Worm (Caenorhabditis elegans) whole organism, late embryonic: Measurements from ENCODE around the gene acd-4.
A peak's percentile ranks its signal among the peaks of the same experiment; 100 is the strongest.

Experiments used
- C38D4.7 ChIP-seq: fragments of 200-800 bp; sonication (Bioruptor generic); optimal IDR thresholded peaks from 2 replicates; lab custom pipeline; 2018; ENCODE audit warnings: mild to moderate bottlenecking, missing genetic modification characterization, moderate library complexity, missing compliant biosample characterization
- F13H6.1 ChIP-seq: sonication (generic microtip); optimal IDR thresholded peaks from 2 replicates; lab custom pipeline; 2016; ENCODE audit warnings: missing genetic modification characterization, missing compliant biosample characterization
- K09A11.1 ChIP-seq: sonication (generic microtip); optimal IDR thresholded peaks from 2 replicates; lab custom pipeline; 2017; ENCODE audit warnings: antibody characterized with exemption, mild to moderate bottlenecking, missing genetic modification characterization, missing compliant biosample characterization; ENCODE audit not compliant: insufficient read depth
- T23F11.4 ChIP-seq: fragments of 200-800 bp; sonication (Bioruptor generic); optimal IDR thresholded peaks from 2 replicates; lab custom pipeline; 2018; ENCODE audit warnings: mild to moderate bottlenecking, missing genetic modification characterization, missing compliant biosample characterization
- ceh-14 ChIP-seq: sonication (generic microtip); optimal IDR thresholded peaks from 2 replicates; lab custom pipeline; 2016; ENCODE audit warnings: missing genotype, missing genetic modification characterization, missing compliant biosample characterization
- ceh-18 ChIP-seq: sonication (generic microtip); optimal IDR thresholded peaks from 2 replicates; lab custom pipeline; 2016; ENCODE audit warnings: missing genetic modification characterization, missing compliant biosample characterization
- ceh-2 ChIP-seq: sonication (generic microtip); optimal IDR thresholded peaks from 2 replicates; lab custom pipeline; 2016; ENCODE audit warnings: missing genotype, missing genetic modification characterization, missing compliant biosample characterization
- ceh-30 ChIP-seq: fragments of 150-350 bp; optimal IDR thresholded peaks from 2 replicates; lab custom pipeline; 2014; ENCODE audit warnings: missing biosample characterization, missing genetic modification characterization
- ceh-48 ChIP-seq: sonication (generic microtip); optimal IDR thresholded peaks from 2 replicates; lab custom pipeline; 2016; ENCODE audit warnings: missing genetic modification characterization, inconsistent platforms, missing compliant biosample characterization
- ceh-6 ChIP-seq: fragments of 200-800 bp; sonication (Bioruptor generic); optimal IDR thresholded peaks from 2 replicates; lab custom pipeline; 2018; ENCODE audit warnings: mild to moderate bottlenecking, missing genetic modification characterization, missing compliant biosample characterization
- ceh-9 ChIP-seq: sonication (generic microtip); optimal IDR thresholded peaks from 2 replicates; lab custom pipeline; 2016; ENCODE audit warnings: mild to moderate bottlenecking, missing genetic modification characterization, inconsistent platforms, missing compliant biosample characterization
- dve-1 ChIP-seq: sonication (generic microtip); optimal IDR thresholded peaks from 2 replicates; lab custom pipeline; 2017; ENCODE audit warnings: antibody characterized with exemption, mild to moderate bottlenecking, missing genetic modification characterization, missing compliant biosample characterization
- elt-4 ChIP-seq: sonication (generic microtip); optimal IDR thresholded peaks from 2 replicates; lab custom pipeline; 2016; ENCODE audit warnings: missing genetic modification characterization, missing compliant biosample characterization
- gmeb-2 ChIP-seq: sonication (generic microtip); optimal IDR thresholded peaks from 2 replicates; lab custom pipeline; 2016; ENCODE audit warnings: missing genetic modification characterization, inconsistent platforms, missing compliant biosample characterization
- hlh-13 ChIP-seq: fragments of 200-800 bp; sonication (Bioruptor generic); optimal IDR thresholded peaks from 2 replicates; lab custom pipeline; 2018; ENCODE audit warnings: mild to moderate bottlenecking, missing genetic modification characterization, missing compliant biosample characterization
- hlh-15 ChIP-seq: sonication (generic microtip); optimal IDR thresholded peaks from 2 replicates; lab custom pipeline; 2016; ENCODE audit warnings: missing genetic modification characterization, missing compliant biosample characterization
- hlh-6 ChIP-seq: sonication (generic microtip); optimal IDR thresholded peaks from 2 replicates; lab custom pipeline; 2016; ENCODE audit warnings: missing genotype, missing genetic modification characterization, missing compliant biosample characterization
- hlh-8 ChIP-seq: sonication (generic microtip); optimal IDR thresholded peaks from 2 replicates; lab custom pipeline; 2016; ENCODE audit warnings: missing genotype, missing genetic modification characterization, missing compliant biosample characterization
- lin-11 ChIP-seq: fragments of 200-800 bp; sonication (Bioruptor generic); optimal IDR thresholded peaks from 2 replicates; lab custom pipeline; 2018; ENCODE audit warnings: mild to moderate bottlenecking, missing genetic modification characterization, missing compliant biosample characterization
- madf-2 ChIP-seq: sonication (generic microtip); optimal IDR thresholded peaks from 2 replicates; lab custom pipeline; 2017; ENCODE audit warnings: missing genetic modification characterization, missing compliant biosample characterization
- mec-3 ChIP-seq: sonication (generic microtip); optimal IDR thresholded peaks from 2 replicates; lab custom pipeline; 2016; ENCODE audit warnings: borderline replicate concordance, missing genetic modification characterization, missing compliant biosample characterization
- nhr-11 ChIP-seq: fragments of 150-350 bp; optimal IDR thresholded peaks from 2 replicates; lab custom pipeline; 2014; ENCODE audit warnings: missing biosample characterization, missing genetic modification characterization
- nhr-232 ChIP-seq: sonication (generic microtip); optimal IDR thresholded peaks from 2 replicates; lab custom pipeline; 2016; ENCODE audit warnings: missing genetic modification characterization, missing compliant biosample characterization
- npax-4 ChIP-seq: sonication (generic microtip); optimal IDR thresholded peaks from 2 replicates; lab custom pipeline; 2016; ENCODE audit warnings: missing genetic modification characterization, missing compliant biosample characterization
- ref-2 ChIP-seq: sonication (generic microtip); optimal IDR thresholded peaks from 2 replicates; lab custom pipeline; 2016; ENCODE audit warnings: missing genetic modification characterization, missing compliant biosample characterization
- sdc-2 ChIP-seq: sonication (generic microtip); optimal IDR thresholded peaks from 2 replicates; lab custom pipeline; 2016; ENCODE audit warnings: missing genotype, missing genetic modification characterization, missing compliant biosample characterization
- syd-9 ChIP-seq: sonication (generic microtip); optimal IDR thresholded peaks from 2 replicates; lab custom pipeline; 2016; ENCODE audit warnings: mild to moderate bottlenecking, missing genetic modification characterization, moderate library complexity, missing compliant biosample characterization
- tbx-2 ChIP-seq: sonication (generic microtip); optimal IDR thresholded peaks from 2 replicates; lab custom pipeline; 2016; ENCODE audit warnings: missing genetic modification characterization, missing compliant biosample characterization
- tbx-7 ChIP-seq: sonication (generic microtip); optimal IDR thresholded peaks from 2 replicates; lab custom pipeline; 2016; ENCODE audit warnings: missing genotype, missing genetic modification characterization, missing compliant biosample characterization
- unc-3 ChIP-seq, 2 experiments: fragments of 200-800 bp in 1 of 2; sonication (Bioruptor generic) in 1 of 2; sonication (generic microtip) in 1 of 2; conservative IDR thresholded peaks in 1 of 2; optimal IDR thresholded peaks in 1 of 2; 2 replicates each; pipeline versions ENCODE4 v1.3.6 to Lab custom; 2016 to 2022; ENCODE audit warnings: missing compliant biosample characterization in 2 of 2, missing genetic modification characterization in 2 of 2, missing genetic modification reagents in 1 of 2
- unc-42 ChIP-seq: sonication (generic microtip); optimal IDR thresholded peaks from 2 replicates; lab custom pipeline; 2016; ENCODE audit warnings: missing genotype, missing genetic modification characterization, missing compliant biosample characterization
- zip-5 ChIP-seq: sonication (generic microtip); optimal IDR thresholded peaks from 2 replicates; lab custom pipeline; 2016; ENCODE audit warnings: missing genetic modification characterization, missing compliant biosample characterization

The acd-4 gene

DNA sequence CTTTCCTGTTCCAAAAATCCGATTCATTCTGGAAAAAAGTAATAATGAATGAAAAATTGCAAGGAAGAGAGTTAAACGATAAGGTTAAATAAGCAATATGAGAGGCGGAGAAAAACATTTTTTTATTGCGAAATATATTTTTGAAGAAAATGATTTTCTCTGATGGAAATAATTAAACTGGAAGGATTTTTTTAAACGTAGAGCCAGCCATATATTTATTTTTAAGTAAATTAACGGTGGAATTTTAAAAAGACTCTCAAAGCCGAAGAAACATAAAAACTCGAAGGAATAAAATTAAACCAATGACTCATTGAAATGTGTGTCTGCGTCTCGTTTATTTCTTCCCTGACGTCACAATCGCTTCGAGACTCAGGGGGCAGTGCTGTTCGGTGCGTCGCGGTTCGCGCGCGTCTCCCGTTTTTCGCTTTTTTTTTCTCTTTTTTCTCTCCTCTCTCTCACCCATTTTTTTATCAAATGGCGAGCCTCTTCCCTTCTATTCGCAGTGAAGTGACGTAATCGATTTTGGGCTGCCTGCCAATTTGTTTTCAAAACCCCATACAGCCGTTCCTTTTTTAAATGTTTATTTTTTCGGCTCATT is 31.8 kb upstream of the acd-4 start, which contains the start of gene vps-60 (continued):
- TF ChIP-seq unc-3 (GFP tag; conservative IDR thresholded peaks at IDR 0.05; lab: Robert Waterston, UW) (no peak), unc-3 (tag; optimal IDR thresholded peaks at IDR 0.05; lab: Kevin White, UChicago) (peak; percentile 4), ceh-14 (peak; percentile 82), F13H6.1 (tag; lab: Kevin White, UChicago) (no peak), C38D4.7 (GFP tag; lab: Kevin White, UChicago) (no peak), sdc-2 (tag; lab: Kevin White, UChicago) (peak; percentile 32), hlh-6 (tag; lab: Kevin White, UChicago) (no peak), mec-3 (tag; lab: Kevin White, UChicago) (no peak), ceh-2 (peak; percentile 13), gmeb-2 (tag; lab: Kevin White, UChicago) (no peak), dve-1 (tag; lab: Kevin White, UChicago) (peak; percentile 48), syd-9 (tag; lab: Kevin White, UChicago) (no peak), ceh-48 (tag; lab: Kevin White, UChicago) (no peak), ceh-30 (tag; lab: Kevin White, UChicago) (no peak), ceh-18 (tag; lab: Kevin White, UChicago) (peak; percentile 89), tbx-7 (tag; lab: Kevin White, UChicago) (no peak), nhr-232 (tag; lab: Kevin White, UChicago) (no peak), tbx-2 (tag; lab: Kevin White, UChicago) (peak; percentile 76), K09A11.1 (no peak)

DNA sequence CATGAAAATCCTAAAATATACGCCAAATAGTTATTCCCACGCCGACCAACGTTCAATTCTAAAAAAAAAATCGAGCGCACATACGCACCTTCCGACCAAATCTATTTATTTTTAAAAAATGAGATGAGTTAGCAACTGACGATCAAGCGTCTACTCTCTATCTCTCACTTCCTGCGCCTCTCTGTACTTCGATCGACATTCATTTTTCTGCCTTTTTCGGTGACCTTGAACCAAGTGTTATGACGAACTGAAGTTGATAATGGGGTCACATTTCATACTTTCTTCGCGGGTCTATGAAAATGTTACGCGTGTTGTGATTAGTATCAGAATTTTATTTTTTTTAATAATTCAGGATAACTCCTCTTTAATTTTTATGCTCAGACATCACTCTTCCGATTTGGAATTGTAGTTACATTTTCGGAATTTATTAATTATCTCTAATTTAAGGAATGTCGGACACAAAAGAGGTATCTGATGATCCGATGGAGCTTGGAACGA is 30.6 kb upstream of the acd-4 start, which contains the start of gene smk-1:
Gene smk-1 (plus strand): TSS at position 448 of the 498 bp plus-strand sequence.
- no peak for TF ChIP-seq ceh-6 (GFP tag; lab: Kevin White, UChicago)
- TF ChIP-seq nhr-232 (tag; lab: Kevin White, UChicago): no peak
- no peak for TF ChIP-seq hlh-8
- TF ChIP-seq npax-4 (tag; lab: Kevin White, UChicago): no peak
- no peak for TF ChIP-seq nhr-11 (tag; lab: Kevin White, UChicago)
- no peak for TF ChIP-seq lin-11 (tag; lab: Kevin White, UChicago)
- no peak for TF ChIP-seq hlh-6 (tag; lab: Kevin White, UChicago)
- TF ChIP-seq elt-4 (tag; lab: Kevin White, UChicago): no peak
- no peak for TF ChIP-seq T23F11.4
- TF ChIP-seq ceh-9 (tag; lab: Kevin White, UChicago): no peak
- TF ChIP-seq hlh-15 (tag; lab: Kevin White, UChicago): no peak
- no peak for TF ChIP-seq unc-42

DNA sequence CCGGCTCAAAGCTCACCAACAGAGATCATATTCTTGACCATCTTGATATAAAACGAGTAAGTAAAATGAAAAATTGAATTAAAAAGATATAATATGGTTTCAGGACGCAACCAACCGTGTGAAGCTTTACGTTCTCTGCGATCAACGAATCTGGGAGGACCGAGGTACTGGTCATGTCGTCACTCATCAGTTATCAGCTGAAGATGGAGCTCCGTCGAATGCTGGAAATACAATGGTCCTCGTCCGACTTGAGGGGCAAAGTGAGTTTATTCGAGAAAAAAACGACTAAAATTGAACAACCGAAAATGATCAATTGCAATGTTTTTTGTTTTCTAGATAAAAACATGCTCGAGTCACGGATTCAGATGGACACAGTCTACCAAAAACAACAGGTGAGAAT is 29.5 kb upstream of the acd-4 start:
- TF ChIP-seq zip-5: no peak

DNA sequence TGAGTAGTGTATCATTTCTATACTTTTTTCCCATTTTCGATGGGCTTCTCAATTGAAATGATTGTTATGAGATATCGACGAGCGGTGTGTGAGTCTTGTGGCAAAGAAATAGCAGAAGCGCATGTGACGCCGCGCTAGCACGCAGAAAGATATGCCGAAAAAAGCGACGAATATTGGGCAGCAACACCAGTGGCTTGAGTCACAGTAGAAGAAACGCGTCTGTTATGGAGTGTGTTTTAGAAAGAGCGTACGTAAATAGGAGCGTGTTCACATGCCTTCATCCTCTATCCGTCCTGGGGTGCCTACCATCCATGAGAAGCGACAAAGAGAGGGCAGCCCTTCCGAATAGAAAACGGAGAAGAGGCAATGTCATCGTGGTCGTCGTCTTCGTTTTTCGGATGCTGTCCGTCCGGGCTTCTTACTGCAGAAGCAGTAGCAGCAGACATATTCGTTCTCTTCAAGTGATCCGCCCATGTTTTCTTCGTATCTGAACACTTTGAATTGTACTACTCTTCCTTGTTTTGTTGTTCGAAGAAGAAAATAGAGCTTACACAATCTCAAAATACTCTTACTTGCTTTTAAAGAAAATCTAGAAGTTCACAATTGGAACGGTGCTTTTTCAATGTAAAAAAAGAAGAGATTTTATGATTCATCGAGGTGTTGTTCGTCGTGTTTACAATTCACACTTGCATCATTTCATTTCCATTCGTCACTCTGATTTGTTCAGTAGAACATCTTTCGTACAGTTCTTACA is 28.1 kb upstream of the acd-4 start:
- TF ChIP-seq ceh-6 (GFP tag; lab: Kevin White, UChicago) (no peak), ceh-48 (tag; lab: Kevin White, UChicago) (no peak), ceh-14 (no peak), madf-2 (no peak), ref-2 (peak; percentile 4), hlh-13 (no peak)
